Worm (Caenorhabditis elegans) whole organism, midembryonic: ENCODE results near the gene M05D6.5.

Experiments
- T22C8.4 ChIP-seq: fragments of 200-800 bp; sonication (Bioruptor generic); IDR thresholded peaks from 2 replicates; pipeline ENCODE4 v1.3.6; 2022; ENCODE audit warnings: missing genetic modification characterization, missing compliant biosample characterization
- cog-1 ChIP-seq: sonication (generic microtip); optimal IDR thresholded peaks from 2 replicates; lab custom pipeline; 2016; ENCODE audit warnings: missing genetic modification characterization, missing compliant biosample characterization
- flt-1 ChIP-seq: fragments of 200-800 bp; sonication (Bioruptor generic); IDR thresholded peaks from 2 replicates; pipeline ENCODE4 v1.3.6; 2022; ENCODE audit warnings: missing genetic modification characterization, missing compliant biosample characterization
- med-1 ChIP-seq: sonication (generic microtip); optimal IDR thresholded peaks from 2 replicates; lab custom pipeline; 2017; ENCODE audit warnings: missing genetic modification characterization, mild to moderate bottlenecking, missing compliant biosample characterization, antibody characterized with exemption, missing genetic modification reagents; ENCODE audit not compliant: insufficient read depth
- ref-1 ChIP-seq: fragments of 200-800 bp; sonication (Bioruptor generic); conservative IDR thresholded peaks from 2 replicates; pipeline ENCODE4 v1.3.6; 2022; ENCODE audit warnings: missing genetic modification reagents, missing genetic modification characterization, missing compliant biosample characterization
- tab-1 ChIP-seq: fragments of 200-800 bp; sonication (Bioruptor generic); IDR thresholded peaks from 2 replicates; pipeline ENCODE4 v1.3.6; 2022; ENCODE audit warnings: missing genetic modification characterization, missing compliant biosample characterization
- ztf-23 ChIP-seq: fragments of 200-800 bp; sonication (Bioruptor generic); IDR thresholded peaks from 2 replicates; pipeline ENCODE4 v1.3.6; 2022; ENCODE audit warnings: missing genetic modification reagents, missing genetic modification characterization, missing compliant biosample characterization
- ztf-29 ChIP-seq: fragments of 200-800 bp; sonication (Bioruptor generic); IDR thresholded peaks from 2 replicates; pipeline ENCODE4 v1.3.6; 2022; ENCODE audit warnings: missing genetic modification reagents, missing genetic modification characterization, missing compliant biosample characterization

ce11 chrII:8464448-8464898 is 17.5 kb downstream of the M05D6.5 start, which contains the start of gene fars-3:
- TF ChIP-seq ztf-23 (GFP tag; lab: Robert Waterston, UW) = no peak
- TF ChIP-seq ztf-29 (GFP tag; lab: Robert Waterston, UW) = no peak
- no peak for TF ChIP-seq tab-1 (GFP tag; lab: Robert Waterston, UW)
- TF ChIP-seq ref-1 (GFP tag; lab: Robert Waterston, UW) = no peak
- 0 out of 2 replicates have a peak, but pooled peaks have one; percentile 49 for TF ChIP-seq flt-1 (GFP tag; lab: Robert Waterston, UW)
- TF ChIP-seq med-1 (GFP tag; lab: Kevin White, UChicago) = no peak
- no peak for TF ChIP-seq cog-1
- no peak for TF ChIP-seq T22C8.4 (GFP tag; lab: Robert Waterston, UW)
